Fruit fly (Drosophila melanogaster): ENCODE measurements around the gene dnk.
A peak's percentile ranks its signal among the peaks of the same experiment; 100 is the strongest.

Gene dnk

dm6 chr3R:19027165-19027564, 46.4 kb downstream of the dnk start, which contains the start of gene NP15.6 (continued):
- no peak for TF ChIP-seq CG1603 (tag; optimal IDR thresholded peaks at IDR 0.05)
- no peak for TF ChIP-seq wek (GFP tag; optimal IDR thresholded peaks at IDR 0.05)
- no peak for TF ChIP-seq prd (optimal IDR thresholded peaks at IDR 0.05)
- TF ChIP-seq prd (GFP tag; IDR thresholded peaks at IDR 0.05), result no peak
- TF ChIP-seq CG1233 (GFP tag; optimal IDR thresholded peaks at IDR 0.05), result no peak
- TF ChIP-seq CG13894 (tag; optimal IDR thresholded peaks at IDR 0.05), result no peak
- TF ChIP-seq CG4328 (GFP tag; optimal IDR thresholded peaks at IDR 0.05), result no peak
- no peak for TF ChIP-seq CG17612 (GFP tag; IDR thresholded peaks at IDR 0.05)
- no peak for TF ChIP-seq CG10979 (tag; optimal IDR thresholded peaks at IDR 0.05)
- TF ChIP-seq CG13775 (GFP tag; optimal IDR thresholded peaks at IDR 0.05), result no peak
- peak; percentile 64 for TF ChIP-seq gfzf (GFP tag; optimal IDR thresholded peaks at IDR 0.05)
- no peak for TF ChIP-seq vvl (GFP tag; IDR thresholded peaks at IDR 0.05)
- TF ChIP-seq C15 (GFP tag; IDR thresholded peaks at IDR 0.05), result no peak
- peak; percentile 85 for TF ChIP-seq MBD-R2 (GFP tag; IDR thresholded peaks at IDR 0.05)
- no peak for TF ChIP-seq ash1 (GFP tag; optimal IDR thresholded peaks at IDR 0.05)
- no peak for TF ChIP-seq CG7372 (GFP tag; IDR thresholded peaks at IDR 0.05)
- TF ChIP-seq CG12659 (GFP tag; optimal IDR thresholded peaks at IDR 0.05), result no peak
- TF ChIP-seq Fer1 (GFP tag; optimal IDR thresholded peaks at IDR 0.05), result peak; percentile 2
- no peak for TF ChIP-seq pan (optimal IDR thresholded peaks at IDR 0.05)
- TF ChIP-seq pan (GFP tag; optimal IDR thresholded peaks at IDR 0.05 in 1 of 2, IDR thresholded peaks at IDR 0.05 in 1 of 2), result no peak
- TF ChIP-seq CG12155 (GFP tag; optimal IDR thresholded peaks at IDR 0.05), result no peak
- peak; percentile 86 for TF ChIP-seq CG9797 (GFP tag; optimal IDR thresholded peaks at IDR 0.05)
- TF ChIP-seq CG15601 (tag; optimal IDR thresholded peaks at IDR 0.05), result no peak
- TF ChIP-seq Xrp1 (GFP tag; IDR thresholded peaks at IDR 0.05), result no peak
- TF ChIP-seq Dp (GFP tag; optimal IDR thresholded peaks at IDR 0.05), result peak; percentile 49
- TF ChIP-seq CG4617 (GFP tag; optimal IDR thresholded peaks at IDR 0.05; ENCODE audit: borderline replicate concordance), result peak; percentile 46
- TF ChIP-seq Doc3 (GFP tag; IDR thresholded peaks at IDR 0.05; ENCODE audit: partially characterized antibody), result no peak
- TF ChIP-seq Sry-β (GFP tag; optimal IDR thresholded peaks at IDR 0.05), result no peak
- peak; percentile 4 for TF ChIP-seq ems (GFP tag; optimal IDR thresholded peaks at IDR 0.05)
- peak; percentile 35 for TF ChIP-seq BEAF-32 (GFP tag; optimal IDR thresholded peaks at IDR 0.05)
- no peak for TF ChIP-seq CG8359 (GFP tag; optimal IDR thresholded peaks at IDR 0.05; ENCODE audit: borderline replicate concordance)
- no peak for TF ChIP-seq chm (GFP tag; IDR thresholded peaks at IDR 0.05)
- TF ChIP-seq CG15696 (tag; optimal IDR thresholded peaks at IDR 0.05), result no peak
- no peak for TF ChIP-seq CG17802 (tag; optimal IDR thresholded peaks at IDR 0.05)
- TF ChIP-seq lab (GFP tag; optimal IDR thresholded peaks at IDR 0.05), result no peak
- TF ChIP-seq Myb (GFP tag; optimal IDR thresholded peaks at IDR 0.05), result peak; percentile 92

DNA sequence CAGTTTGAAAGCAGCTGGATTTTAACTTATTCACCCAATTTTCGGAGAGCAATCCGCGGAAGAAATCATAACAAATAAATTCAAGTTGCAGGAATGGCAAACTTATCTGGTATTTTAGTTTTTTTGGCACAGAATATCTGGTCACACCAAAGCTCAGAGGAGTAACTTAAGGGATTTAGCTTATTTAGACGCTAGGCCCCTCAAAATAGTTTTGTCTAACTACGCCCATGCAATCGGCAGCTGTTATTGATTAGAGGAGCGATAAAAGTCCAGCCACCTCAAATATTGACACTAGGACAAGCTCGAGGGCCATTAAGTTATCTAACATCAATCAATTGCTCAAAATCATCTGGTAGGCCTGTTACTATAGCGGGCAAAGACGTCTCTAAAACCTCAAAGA, 48.0 kb downstream of the dnk start, which contains the start of the genes GatA and P5cr:
Gene GatA, minus strand, starts transcription at position 100 of the 400 bp plus-strand sequence.
Gene P5cr, plus strand, starts transcription at position 174 of the 400 bp plus-strand sequence.
- peak; percentile 38; the same call in 1 of the 3 replicates for TF ChIP-seq CG17361 (GFP tag; IDR thresholded peaks at IDR 0.05)
- peak; percentile 86 for TF ChIP-seq jumu (GFP tag; optimal IDR thresholded peaks at IDR 0.05)
- peak; percentile 84 for TF ChIP-seq CG2889 (GFP tag; IDR thresholded peaks at IDR 0.05)
- TF ChIP-seq klu (GFP tag; IDR thresholded peaks at IDR 0.05), result peak; percentile 58
- TF ChIP-seq CG8281 (tag; optimal IDR thresholded peaks at IDR 0.05), result peak; percentile 61
- TF ChIP-seq CG16813 (GFP tag; IDR thresholded peaks at IDR 0.05; ENCODE audit: partially characterized antibody), result no peak
- peak; percentile 62 for TF ChIP-seq CG10147 (GFP tag; optimal IDR thresholded peaks at IDR 0.05)
- no peak for TF ChIP-seq prd (optimal IDR thresholded peaks at IDR 0.05)
- peak; percentile 84 for TF ChIP-seq prd (GFP tag; IDR thresholded peaks at IDR 0.05)
- TF ChIP-seq peb (GFP tag; IDR thresholded peaks at IDR 0.05), result no peak
- TF ChIP-seq dmrt11E (tag; optimal IDR thresholded peaks at IDR 0.05), result no peak
- no peak for TF ChIP-seq cad (GFP tag; optimal IDR thresholded peaks at IDR 0.05)
- TF ChIP-seq gsb (GFP tag; IDR thresholded peaks at IDR 0.05), result peak; percentile 80
- no peak for TF ChIP-seq crol (GFP tag; IDR thresholded peaks at IDR 0.05)
- peak; percentile 63 for TF ChIP-seq CG30431 (GFP tag; optimal IDR thresholded peaks at IDR 0.05)
- TF ChIP-seq CG10565 (GFP tag; optimal IDR thresholded peaks at IDR 0.05), result no peak
- peak; percentile 80 for TF ChIP-seq CG1792 (GFP tag; optimal IDR thresholded peaks at IDR 0.05)
- peak; percentile 62 for TF ChIP-seq gcm2 (GFP tag; optimal IDR thresholded peaks at IDR 0.05)
- peak; percentile 51 for TF ChIP-seq Atf3 (GFP tag; optimal IDR thresholded peaks at IDR 0.05)

Data from whole organism, embryonic.